Fruit fly (Drosophila melanogaster) whole organism, wandering third instar larva: Measurements from ENCODE around the gene CG31230.
A peak's percentile ranks its signal among the peaks of the same experiment; 100 is the strongest.

ENCODE experiments used
- Abd-B ChIP-seq: fragments of >200 bp; optimal IDR thresholded peaks from 2 replicates; lab custom pipeline; 2017; ENCODE audit warnings: missing biosample characterization, missing genetic modification characterization
- CG32264 ChIP-seq: fragments of 200-800 bp; sonication (Bioruptor generic); optimal IDR thresholded peaks from 2 replicates; lab custom pipeline; 2016; ENCODE audit warnings: missing biosample characterization, missing genetic modification characterization
- CG9705 ChIP-seq: fragments of 200-800 bp; sonication (Bioruptor generic); optimal IDR thresholded peaks from 2 replicates; lab custom pipeline; 2018; ENCODE audit warnings: missing biosample characterization, mild to moderate bottlenecking, missing genetic modification characterization
- CrebA ChIP-seq: fragments of 200-800 bp; sonication (Bioruptor generic); optimal IDR thresholded peaks from 2 replicates; lab custom pipeline; 2016; ENCODE audit warnings: missing biosample characterization, mild to moderate bottlenecking, missing genetic modification characterization, borderline replicate concordance
- Dfd ChIP-seq: fragments of >200 bp; optimal IDR thresholded peaks from 2 replicates; lab custom pipeline; 2017; ENCODE audit warnings: missing biosample characterization, missing genetic modification characterization
- Dif ChIP-seq: fragments of 200-275, 200-300 bp; sonication (Bioruptor generic); optimal IDR thresholded peaks from 2 replicates; lab custom pipeline; 2018; ENCODE audit warnings: missing biosample characterization, missing genetic modification characterization; ENCODE audit not compliant: partially characterized antibody
- GATAd ChIP-seq: sonication (Bioruptor generic); optimal IDR thresholded peaks from 2 replicates; lab custom pipeline; 2016; ENCODE audit warnings: missing biosample characterization, missing genetic modification characterization
- HLH106 ChIP-seq: fragments of 200-800 bp; optimal IDR thresholded peaks from 3 replicates; lab custom pipeline; 2019; ENCODE audit warnings: missing biosample characterization, mild to moderate bottlenecking, missing genetic modification characterization, moderate library complexity
- Hnf4 ChIP-seq: fragments of 200-800 bp; sonication (Bioruptor generic); optimal IDR thresholded peaks from 2 replicates; lab custom pipeline; 2016; ENCODE audit warnings: missing biosample characterization, mild to moderate bottlenecking, missing genetic modification characterization
- Hr78 ChIP-seq: fragments of >200 bp; optimal IDR thresholded peaks from 2 replicates; lab custom pipeline; 2017; ENCODE audit warnings: missing biosample characterization, missing genetic modification characterization
- Hr83 ChIP-seq: fragments of 200-300 bp; sonication (Bioruptor generic); optimal IDR thresholded peaks from 2 replicates; lab custom pipeline; 2016; ENCODE audit warnings: missing biosample characterization, mild to moderate bottlenecking, missing genetic modification characterization, moderate library complexity; ENCODE audit not compliant: poor library complexity, severe bottlenecking
- Jra ChIP-seq: sonication (Bioruptor generic); optimal IDR thresholded peaks from 2 replicates; lab custom pipeline; 2016; ENCODE audit warnings: missing biosample characterization, missing genetic modification characterization
- Mio ChIP-seq: sonication (Bioruptor generic); optimal IDR thresholded peaks from 2 replicates; lab custom pipeline; 2016; ENCODE audit warnings: missing biosample characterization, missing genetic modification characterization
- Myc ChIP-seq: fragments of >200 bp; optimal IDR thresholded peaks from 2 replicates; lab custom pipeline; 2017
- N ChIP-seq: fragments of >200 bp; optimal IDR thresholded peaks from 2 replicates; lab custom pipeline; 2018; ENCODE audit warnings: missing biosample characterization, missing external identifiers, missing genetic modification characterization
- OdsH ChIP-seq: fragments of 200-800 bp; sonication (Bioruptor generic); optimal IDR thresholded peaks from 2 replicates; lab custom pipeline; 2016; ENCODE audit warnings: missing biosample characterization, mild to moderate bottlenecking, missing genetic modification characterization
- Rel ChIP-seq, 2 experiments: fragments of 200-800 bp; sonication (Bioruptor generic) in 1 of 2; optimal IDR thresholded peaks; 2 replicates in 1 of 2; 3 replicates in 1 of 2; lab custom pipeline; 2016 to 2019; ENCODE audit warnings: mild to moderate bottlenecking in 2 of 2, missing biosample characterization in 2 of 2, missing genetic modification characterization in 2 of 2, moderate library complexity in 1 of 2
- Sp1 ChIP-seq: fragments of 200-800 bp; sonication (Bioruptor generic); optimal IDR thresholded peaks from 3 replicates; lab custom pipeline; 2019; ENCODE audit warnings: missing biosample characterization, mild to moderate bottlenecking, missing genetic modification characterization, moderate library complexity
- Vsx2 ChIP-seq: fragments of 200-300, 225-300 bp; sonication (Bioruptor generic); optimal IDR thresholded peaks from 2 replicates; lab custom pipeline; 2018; ENCODE audit warnings: missing biosample characterization, missing genetic modification characterization; ENCODE audit not compliant: partially characterized antibody
- br ChIP-seq: fragments of 200-800 bp; sonication (Bioruptor generic); optimal IDR thresholded peaks from 2 replicates; lab custom pipeline; 2016; ENCODE audit warnings: missing biosample characterization, missing genetic modification characterization
- brk ChIP-seq: fragments of 200-800 bp; sonication (Bioruptor generic); optimal IDR thresholded peaks from 2 replicates; lab custom pipeline; 2016; ENCODE audit warnings: missing biosample characterization, mild to moderate bottlenecking, missing genetic modification characterization
- dl ChIP-seq, 2 experiments: fragments of 175-275, 200-275 bp in 1 of 2; fragments of 200-275 bp in 1 of 2; sonication (Bioruptor generic); optimal IDR thresholded peaks; lab custom pipeline; 2018; ENCODE audit warnings: mild to moderate bottlenecking in 2 of 2, missing biosample characterization in 2 of 2, missing genetic modification characterization in 2 of 2, moderate library complexity in 2 of 2; ENCODE audit not compliant: partially characterized antibody in 2 of 2, insufficient read depth in 1 of 2
- dmrt93B ChIP-seq: fragments of 200-800 bp; sonication (Bioruptor generic); optimal IDR thresholded peaks from 2 replicates; lab custom pipeline; 2018; ENCODE audit warnings: missing biosample characterization, mild to moderate bottlenecking, missing genetic modification characterization
- dsf ChIP-seq: sonication (Bioruptor generic); optimal IDR thresholded peaks from 2 replicates; lab custom pipeline; 2016; ENCODE audit warnings: missing biosample characterization, missing genetic modification characterization, borderline replicate concordance
- ey ChIP-seq: fragments of 200-800 bp; sonication (Bioruptor generic); optimal IDR thresholded peaks from 2 replicates; lab custom pipeline; 2016; ENCODE audit warnings: missing biosample characterization, missing genetic modification characterization
- foxo ChIP-seq, 2 experiments: fragments of 200-800 bp; sonication (Bioruptor generic); optimal IDR thresholded peaks; 2 replicates in 1 of 2; 3 replicates in 1 of 2; lab custom pipeline; 2016 to 2017; ENCODE audit warnings: missing biosample characterization in 2 of 2, missing genetic modification characterization in 2 of 2
- fru ChIP-seq: fragments of 200-800 bp; sonication (Bioruptor generic); optimal IDR thresholded peaks from 3 replicates; lab custom pipeline; 2016; ENCODE audit warnings: missing biosample characterization, mild to moderate bottlenecking, missing genetic modification characterization
- h ChIP-seq: fragments of 200-800 bp; sonication (Bioruptor generic); optimal IDR thresholded peaks from 3 replicates; lab custom pipeline; 2016; ENCODE audit warnings: missing biosample characterization, mild to moderate bottlenecking, missing genetic modification characterization
- jim ChIP-seq: fragments of 175-275, 200-325 bp; sonication (Bioruptor generic); optimal IDR thresholded peaks from 2 replicates; lab custom pipeline; 2016; ENCODE audit warnings: missing biosample characterization, mild to moderate bottlenecking, missing genetic modification characterization
- lola ChIP-seq: fragments of >200 bp; optimal IDR thresholded peaks from 2 replicates; lab custom pipeline; 2017; ENCODE audit warnings: missing biosample characterization, missing genetic modification characterization
- pan ChIP-seq: fragments of >200 bp; optimal IDR thresholded peaks from 2 replicates; lab custom pipeline; 2017
- psq ChIP-seq: fragments of 200-800 bp; sonication (Bioruptor generic); optimal IDR thresholded peaks from 3 replicates; lab custom pipeline; 2017; ENCODE audit warnings: missing biosample characterization, mild to moderate bottlenecking, missing genetic modification characterization, moderate library complexity
- rgr ChIP-seq: fragments of 200-800 bp; sonication (Bioruptor generic); optimal IDR thresholded peaks from 3 replicates; lab custom pipeline; 2016; ENCODE audit warnings: missing biosample characterization, mild to moderate bottlenecking, missing genetic modification characterization
- sage ChIP-seq: fragments of 200-800 bp; sonication (Bioruptor generic); optimal IDR thresholded peaks from 2 replicates; lab custom pipeline; 2016; ENCODE audit warnings: missing biosample characterization, mild to moderate bottlenecking, missing genetic modification characterization
- sv ChIP-seq: fragments of 200-800 bp; sonication (Bioruptor generic); optimal IDR thresholded peaks from 3 replicates; lab custom pipeline; 2016; ENCODE audit warnings: missing biosample characterization, missing genetic modification characterization
- tai ChIP-seq: sonication (Bioruptor generic); optimal IDR thresholded peaks from 2 replicates; lab custom pipeline; 2016; ENCODE audit warnings: missing biosample characterization, missing genetic modification characterization
- usp ChIP-seq: fragments of >200 bp; optimal IDR thresholded peaks from 2 replicates; lab custom pipeline; 2017; ENCODE audit warnings: missing biosample characterization, missing genetic modification characterization
- woc ChIP-seq: sonication (Bioruptor generic); optimal IDR thresholded peaks from 2 replicates; lab custom pipeline; 2016; ENCODE audit warnings: missing biosample characterization, mild to moderate bottlenecking, missing genetic modification characterization

The CG31230 gene

dm6 chr3R:18719767-18720341 is 48.4 kb downstream of the CG31230 start:
- TF ChIP-seq tai (GFP tag; lab: Kevin White, UChicago) (no peak), GATAd (no peak), HLH106 (tag; lab: Kevin White, UChicago) (peak; percentile 83), Dif (GFP tag; lab: Kevin White, UChicago) (no peak), pan (lab: Kevin White, UChicago) (no peak), sv (peak; percentile 80), ey (GFP tag; lab: Kevin White, UChicago) (peak; percentile 82), lola (GFP tag; lab: Kevin White, UChicago) (no peak), rgr (peak; percentile 74), Sp1 (GFP tag; lab: Kevin White, UChicago) (peak; percentile 82), usp (GFP tag; lab: Kevin White, UChicago) (no peak), woc (GFP tag; lab: Kevin White, UChicago) (peak; percentile 62), Hr83 (no peak), CG9705 (GFP tag; lab: Kevin White, UChicago) (peak; percentile 59), sage (peak; percentile 22), OdsH (GFP tag; lab: Kevin White, UChicago) (peak; percentile 74), Mio (GFP tag; lab: Kevin White, UChicago) (no peak), dsf (GFP tag; lab: Kevin White, UChicago) (no peak), foxo (GFP tag; optimal IDR thresholded peaks at IDR 0.05; lab: Kevin White, UChicago) (peak in 1 of 2 experiments; percentile 82), N (GFP tag; lab: Kevin White, UChicago) (no peak), Myc (no peak), Jra (GFP tag; lab: Kevin White, UChicago) (peak; percentile 54), Hr78 (no peak), Vsx2 (no peak), fru (GFP tag; lab: Kevin White, UChicago) (peak; percentile 84), dl (GFP tag; optimal IDR thresholded peaks at IDR 0.05; lab: Kevin White, UChicago; ENCODE audit: insufficient read depth in 1 of 2, partially characterized antibody in 2 of 2) (no peak), Abd-B (GFP tag; lab: Kevin White, UChicago) (no peak), psq (GFP tag; lab: Kevin White, UChicago) (peak; percentile 59), br (GFP tag; lab: Kevin White, UChicago) (peak; percentile 71), dmrt93B (peak; percentile 39), Rel (GFP tag; optimal IDR thresholded peaks at IDR 0.05; lab: Kevin White, UChicago) (no peak), Rel (tag; optimal IDR thresholded peaks at IDR 0.05; lab: Kevin White, UChicago) (peak; percentile 57), Hnf4 (GFP tag; lab: Kevin White, UChicago) (peak; percentile 61), CG32264 (no peak), Dfd (GFP tag; lab: Kevin White, UChicago) (no peak), h (GFP tag; lab: Kevin White, UChicago) (peak; percentile 81), jim (no peak), CrebA (GFP tag; lab: Kevin White, UChicago) (peak; percentile 11), brk (GFP tag; lab: Kevin White, UChicago) (peak; percentile 49)

- TF ChIP-seq GATAd (no peak), CG32264 (no peak), dmrt93B (no peak), sv (no peak), jim (no peak), N (GFP tag; lab: Kevin White, UChicago) (no peak), Mio (GFP tag; lab: Kevin White, UChicago) (no peak), fru (GFP tag; lab: Kevin White, UChicago) (no peak), Jra (GFP tag; lab: Kevin White, UChicago) (no peak), br (GFP tag; lab: Kevin White, UChicago) (no peak)
Measured at dm6 chr3R:18721368-18721767, 49.9 kb downstream of the CG31230 start.
